Fruit fly (Drosophila melanogaster) whole organism, prepupa: ENCODE measurements around the gene Notum.

Source experiments
- Blimp-1 ChIP-seq: fragments of 200-800 bp; sonication (Bioruptor generic); optimal IDR thresholded peaks from 3 replicates; lab custom pipeline; 2017; ENCODE audit warnings: missing biosample characterization, missing genetic modification characterization, mild to moderate bottlenecking, moderate library complexity, missing genetic modification reagents
- CG10669 ChIP-seq: fragments of 200-800 bp; sonication (Bioruptor generic); optimal IDR thresholded peaks from 3 replicates; lab custom pipeline; 2018; ENCODE audit warnings: missing biosample characterization, mild to moderate bottlenecking, missing genetic modification characterization, moderate library complexity
- CG11294 ChIP-seq: fragments of 200-800 bp; sonication (Bioruptor generic); IDR thresholded peaks from 2 replicates; pipeline ENCODE4 v1.3.6; 2022; ENCODE audit warnings: missing biosample characterization, missing genetic modification characterization
- CG11762 ChIP-seq: fragments of 200-800 bp; sonication (Bioruptor generic); optimal IDR thresholded peaks from 3 replicates; lab custom pipeline; 2016; ENCODE audit warnings: missing biosample characterization, missing genetic modification characterization; ENCODE audit not compliant: insufficient read depth
- CG11902 ChIP-seq: fragments of 200-800 bp; sonication (Bioruptor generic); optimal IDR thresholded peaks from 3 replicates; lab custom pipeline; 2016; ENCODE audit warnings: missing biosample characterization, missing genetic modification characterization
- CG1621 ChIP-seq: fragments of 200-800 bp; sonication (Bioruptor generic); optimal IDR thresholded peaks from 3 replicates; lab custom pipeline; 2018; ENCODE audit warnings: missing biosample characterization, mild to moderate bottlenecking, missing genetic modification characterization
- CG16779 ChIP-seq: fragments of 200-800 bp; sonication (Bioruptor generic); optimal IDR thresholded peaks from 3 replicates; lab custom pipeline; 2017; ENCODE audit warnings: missing biosample characterization, mild to moderate bottlenecking, missing genetic modification characterization
- CG3032 ChIP-seq: fragments of 200-800 bp; optimal IDR thresholded peaks from 2 replicates; lab custom pipeline; 2019; ENCODE audit warnings: missing biosample characterization, mild to moderate bottlenecking, missing genetic modification characterization, moderate library complexity
- CG31627 ChIP-seq: fragments of 200-800 bp; sonication (Bioruptor generic); optimal IDR thresholded peaks from 3 replicates; lab custom pipeline; 2016; ENCODE audit warnings: missing biosample characterization, missing genetic modification characterization
- CG32006 ChIP-seq: fragments of 200-800 bp; sonication (Bioruptor generic); optimal IDR thresholded peaks from 3 replicates; lab custom pipeline; 2017; ENCODE audit warnings: missing biosample characterization, mild to moderate bottlenecking, missing genetic modification characterization
- CG34406 ChIP-seq: fragments of 200-800 bp; sonication (Bioruptor generic); optimal IDR thresholded peaks from 3 replicates; lab custom pipeline; 2016; ENCODE audit warnings: missing biosample characterization, missing genetic modification characterization
- CG4318 ChIP-seq: fragments of 200-800 bp; sonication (Bioruptor generic); optimal IDR thresholded peaks from 3 replicates; lab custom pipeline; 2017; ENCODE audit warnings: missing biosample characterization, mild to moderate bottlenecking, missing genetic modification characterization
- CG6163 ChIP-seq: fragments of 200-800 bp; sonication (Bioruptor generic); IDR thresholded peaks from 3 replicates; pipeline ENCODE4 v1.3.6; 2022; ENCODE audit warnings: missing biosample characterization, missing genetic modification characterization
- CG6276 ChIP-seq: fragments of 200-800 bp; sonication (Bioruptor generic); optimal IDR thresholded peaks from 2 replicates; lab custom pipeline; 2017; ENCODE audit warnings: missing biosample characterization, mild to moderate bottlenecking, missing genetic modification characterization
- CG6792 ChIP-seq: fragments of 200-800 bp; sonication (Bioruptor generic); optimal IDR thresholded peaks from 3 replicates; lab custom pipeline; 2016; ENCODE audit warnings: missing biosample characterization, missing genetic modification characterization
- CG6854 ChIP-seq: fragments of 200-800 bp; sonication (Bioruptor generic); optimal IDR thresholded peaks from 2 replicates; lab custom pipeline; 2017; ENCODE audit warnings: missing biosample characterization, mild to moderate bottlenecking, missing genetic modification characterization
- CG7368 ChIP-seq: fragments of 200-800 bp; sonication (Bioruptor generic); optimal IDR thresholded peaks from 3 replicates; lab custom pipeline; 2016; ENCODE audit warnings: missing biosample characterization, missing genetic modification characterization
- CG8319 ChIP-seq: fragments of 200-800 bp; sonication (Bioruptor generic); optimal IDR thresholded peaks from 3 replicates; lab custom pipeline; 2016; ENCODE audit warnings: missing biosample characterization, missing genetic modification characterization
- CG9139 ChIP-seq: fragments of 200-800 bp; sonication (Bioruptor generic); optimal IDR thresholded peaks from 3 replicates; lab custom pipeline; 2017; ENCODE audit warnings: missing biosample characterization, mild to moderate bottlenecking, missing genetic modification characterization
- Eip75B ChIP-seq: fragments of 200-800 bp; sonication (Bioruptor generic); optimal IDR thresholded peaks from 3 replicates; lab custom pipeline; 2016; ENCODE audit warnings: missing biosample characterization, missing genetic modification characterization
- Eip93F ChIP-seq: fragments of 200-800 bp; sonication (Bioruptor generic); optimal IDR thresholded peaks from 2 replicates; lab custom pipeline; 2016; ENCODE audit warnings: missing biosample characterization, mild to moderate bottlenecking, missing genetic modification characterization
- Ets21C ChIP-seq: fragments of 200-800 bp; sonication (Bioruptor generic); optimal IDR thresholded peaks from 3 replicates; lab custom pipeline; 2016; ENCODE audit warnings: missing biosample characterization, missing genetic modification characterization
- Gug ChIP-seq: fragments of 200-800 bp; sonication (Bioruptor generic); IDR thresholded peaks from 2 replicates; pipeline ENCODE4 v1.3.6; 2022; ENCODE audit warnings: missing biosample characterization, missing genetic modification characterization
- Hr38 ChIP-seq: sonication (Bioruptor generic); optimal IDR thresholded peaks from 2 replicates; lab custom pipeline; 2016; ENCODE audit warnings: missing biosample characterization, missing genetic modification characterization
- Hr39 ChIP-seq: fragments of 200-800 bp; sonication (Bioruptor generic); optimal IDR thresholded peaks from 2 replicates; lab custom pipeline; 2016; ENCODE audit warnings: missing biosample characterization, missing genetic modification characterization
- Hr4 ChIP-seq: fragments of 200-800 bp; sonication (Bioruptor generic); optimal IDR thresholded peaks from 3 replicates; lab custom pipeline; 2016; ENCODE audit warnings: missing biosample characterization, missing genetic modification characterization
- Lpt ChIP-seq: fragments of 200-800 bp; sonication (Bioruptor generic); optimal IDR thresholded peaks from 3 replicates; lab custom pipeline; 2016; ENCODE audit warnings: missing biosample characterization, missing genetic modification characterization
- Met ChIP-seq: fragments of 200-800 bp; sonication (Bioruptor generic); optimal IDR thresholded peaks from 3 replicates; lab custom pipeline; 2016; ENCODE audit warnings: missing biosample characterization, missing genetic modification characterization
- OdsH ChIP-seq: fragments of 200-800 bp; sonication (Bioruptor generic); optimal IDR thresholded peaks from 3 replicates; lab custom pipeline; 2016; ENCODE audit warnings: missing biosample characterization, missing genetic modification characterization
- Smox ChIP-seq: fragments of 200-800 bp; sonication (Bioruptor generic); optimal IDR thresholded peaks from 3 replicates; lab custom pipeline; 2016; ENCODE audit warnings: missing biosample characterization, missing genetic modification characterization
- Sox14 ChIP-seq: fragments of 200-800 bp; sonication (Bioruptor generic); optimal IDR thresholded peaks from 3 replicates; lab custom pipeline; 2016; ENCODE audit warnings: missing biosample characterization, missing genetic modification characterization
- Sox15 ChIP-seq: fragments of 200-800 bp; sonication (Bioruptor generic); optimal IDR thresholded peaks from 3 replicates; lab custom pipeline; 2016; ENCODE audit warnings: missing biosample characterization, missing genetic modification characterization
- achi ChIP-seq: fragments of 200-800 bp; sonication (Bioruptor generic); optimal IDR thresholded peaks from 3 replicates; lab custom pipeline; 2016; ENCODE audit warnings: missing biosample characterization, missing genetic modification characterization
- cyc ChIP-seq: fragments of 200-800 bp; sonication (Bioruptor generic); optimal IDR thresholded peaks from 3 replicates; lab custom pipeline; 2016; ENCODE audit warnings: missing biosample characterization, missing genetic modification characterization
- dac ChIP-seq: fragments of 200-800 bp; sonication (Bioruptor generic); optimal IDR thresholded peaks from 2 replicates; lab custom pipeline; 2017; ENCODE audit warnings: missing biosample characterization, mild to moderate bottlenecking, missing genetic modification characterization
- dsx ChIP-seq: fragments of 200-800 bp; optimal IDR thresholded peaks from 3 replicates; lab custom pipeline; 2019; ENCODE audit warnings: missing biosample characterization, mild to moderate bottlenecking, missing genetic modification characterization, moderate library complexity; ENCODE audit not compliant: poor library complexity, severe bottlenecking
- eg ChIP-seq: fragments of 200-800 bp; sonication (Bioruptor generic); IDR thresholded peaks from 3 replicates; pipeline ENCODE4 v1.3.6; 2022; ENCODE audit warnings: missing biosample characterization, missing genetic modification characterization
- fd59A ChIP-seq: fragments of 200-800 bp; sonication (Bioruptor generic); optimal IDR thresholded peaks from 2 replicates; lab custom pipeline; 2017; ENCODE audit warnings: missing biosample characterization, mild to moderate bottlenecking, missing genetic modification characterization, missing genetic modification reagents
- fd85E ChIP-seq: fragments of 200-800 bp; sonication (Bioruptor generic); optimal IDR thresholded peaks from 3 replicates; lab custom pipeline; 2016; ENCODE audit warnings: missing biosample characterization, missing genetic modification characterization
- pdm3 ChIP-seq: fragments of 200-800 bp; sonication (Bioruptor generic); optimal IDR thresholded peaks from 3 replicates; lab custom pipeline; 2016; ENCODE audit warnings: missing biosample characterization, missing genetic modification characterization
- salr ChIP-seq, 2 experiments: fragments of 200-800 bp; sonication (Bioruptor generic); optimal IDR thresholded peaks; 3 replicates each; lab custom pipeline; 2016 to 2018; ENCODE audit warnings: missing biosample characterization in 2 of 2, missing genetic modification characterization in 2 of 2, mild to moderate bottlenecking in 1 of 2
- spab ChIP-seq: fragments of 200-800 bp; sonication (Bioruptor generic); optimal IDR thresholded peaks from 2 replicates; lab custom pipeline; 2017; ENCODE audit warnings: missing biosample characterization, mild to moderate bottlenecking, missing genetic modification characterization, missing genetic modification reagents
- svp ChIP-seq: fragments of 200-800 bp; sonication (Bioruptor generic); peaks from one replicate; lab custom pipeline; 2016; ENCODE audit warnings: missing biosample characterization, missing genetic modification characterization
- topi ChIP-seq: fragments of 200-800 bp; sonication (Bioruptor generic); optimal IDR thresholded peaks from 3 replicates; lab custom pipeline; 2016; ENCODE audit warnings: missing biosample characterization, missing genetic modification characterization
- vri ChIP-seq: fragments of 200-800 bp; sonication (Bioruptor generic); optimal IDR thresholded peaks from 3 replicates; lab custom pipeline; 2016; ENCODE audit warnings: missing biosample characterization, mild to moderate bottlenecking, missing genetic modification characterization

Gene Notum

DNA sequence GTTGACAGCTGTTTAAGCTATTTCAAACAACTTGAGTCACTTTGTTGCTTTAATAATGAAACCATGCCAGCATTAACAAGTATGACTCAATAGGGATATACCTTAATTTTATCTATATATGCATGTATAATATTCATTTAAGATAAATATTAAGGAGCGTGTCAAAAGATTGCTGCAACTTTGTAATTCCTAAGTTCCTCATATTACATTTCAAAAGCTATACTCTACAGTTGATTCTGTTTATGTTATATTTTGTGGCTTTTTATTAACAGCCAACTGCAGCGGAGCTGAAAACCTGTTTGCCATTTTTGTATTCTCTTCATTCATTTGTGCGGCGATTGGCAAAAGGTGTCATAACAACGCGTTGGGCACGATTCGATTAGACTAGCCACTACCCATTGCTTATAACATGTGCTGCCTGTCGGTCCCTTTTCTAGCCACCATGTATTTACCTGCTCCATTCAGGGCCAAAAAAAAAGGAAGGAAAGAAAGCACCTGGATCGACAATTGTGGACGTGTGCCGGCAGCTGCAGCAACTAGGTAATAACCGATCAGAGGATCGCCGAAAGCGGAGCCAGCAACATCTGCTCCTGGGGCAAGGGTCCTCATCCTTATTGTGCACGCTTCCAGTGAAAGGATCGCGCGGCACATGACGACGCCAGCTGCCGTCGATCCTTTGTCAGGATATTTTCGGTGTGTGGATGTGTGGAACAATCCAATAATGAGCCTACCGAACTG is 25.6 kb downstream of the Notum start (continued):
- no peak for TF ChIP-seq CG32006 (GFP tag; lab: Kevin White, UChicago)
- peak; percentile 49 for TF ChIP-seq svp (GFP tag; lab: Kevin White, UChicago)
- no peak for TF ChIP-seq CG7368
- TF ChIP-seq CG6276 (GFP tag; lab: Kevin White, UChicago) = no peak
- TF ChIP-seq CG11762 (GFP tag; lab: Kevin White, UChicago) = no peak
- TF ChIP-seq OdsH (GFP tag; lab: Kevin White, UChicago) = peak; percentile 16
- no peak for TF ChIP-seq Lpt
- no peak for TF ChIP-seq fd59A
- no peak for TF ChIP-seq CG10669 (GFP tag; lab: Kevin White, UChicago)
- TF ChIP-seq CG1621 (tag; lab: Kevin White, UChicago) = no peak
- no peak for TF ChIP-seq Smox (GFP tag; lab: Kevin White, UChicago)
- no peak for TF ChIP-seq Hr4
- 0 out of 3 replicates have a peak, but pooled peaks have one; percentile 5 for TF ChIP-seq CG6163 (GFP tag; lab: Robert Waterston, UW)
- no peak for TF ChIP-seq Hr39
- no peak for TF ChIP-seq Eip93F
- TF ChIP-seq Sox15 (GFP tag; lab: Kevin White, UChicago) = no peak
- peak; percentile 37 for TF ChIP-seq vri (GFP tag; lab: Kevin White, UChicago)
- TF ChIP-seq CG3032 (tag; lab: Kevin White, UChicago) = peak; percentile 17
- peak; percentile 95 for TF ChIP-seq dsx (GFP tag; lab: Kevin White, UChicago)
- no peak for TF ChIP-seq Hr38

DNA sequence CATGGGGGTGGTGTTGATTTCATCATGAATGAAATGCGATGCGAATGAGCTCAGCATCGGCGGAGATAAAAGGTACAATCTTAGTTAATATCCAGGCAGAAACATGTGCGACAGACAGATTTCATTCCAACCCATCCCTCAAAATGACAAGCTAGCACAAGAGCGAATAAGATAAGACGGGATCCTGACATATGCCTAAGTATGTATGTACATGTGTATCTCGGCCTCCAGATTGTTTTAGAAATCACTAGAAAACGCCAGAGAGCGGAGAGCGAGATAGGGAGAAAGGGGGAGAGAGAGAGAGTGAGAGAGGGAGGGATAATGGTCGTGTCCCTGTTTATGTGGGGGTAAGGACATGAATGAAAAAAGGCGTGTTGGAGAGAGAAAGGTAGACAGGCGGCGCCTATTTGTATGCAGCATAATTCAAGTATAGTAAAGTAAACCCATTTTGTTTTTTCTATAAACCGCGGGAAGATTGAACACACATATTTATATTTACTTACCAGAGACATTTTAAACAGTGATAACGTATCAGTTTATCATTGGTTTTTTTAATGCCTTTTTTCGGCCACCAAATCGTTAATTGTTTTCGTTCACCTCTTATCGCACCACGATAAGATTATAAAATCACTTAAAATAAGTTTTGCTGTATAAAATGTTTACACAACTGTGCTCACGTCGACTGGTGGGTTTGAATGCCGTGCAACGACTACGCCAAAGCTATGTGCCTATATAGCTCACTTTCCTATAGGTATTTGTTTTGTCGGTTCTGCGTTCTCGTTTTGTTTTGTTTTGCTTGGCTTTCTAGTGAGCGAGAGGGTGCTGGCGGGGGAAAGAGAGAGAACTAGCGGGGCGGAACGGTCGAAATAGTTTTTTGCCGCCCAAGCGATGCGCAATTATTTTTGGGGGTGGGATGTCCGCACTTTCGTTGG is 26.9 kb downstream of the Notum start:
- peak; percentile 68 for TF ChIP-seq Lpt
- peak; percentile 86 for TF ChIP-seq vri (GFP tag; lab: Kevin White, UChicago)
- TF ChIP-seq CG31627 (GFP tag; lab: Kevin White, UChicago) = no peak
- TF ChIP-seq CG11294 (GFP tag; lab: Robert Waterston, UW) = no peak; the same call in 1 of the 2 replicates
- TF ChIP-seq pdm3 (GFP tag; lab: Kevin White, UChicago) = peak; percentile 8
- no peak for TF ChIP-seq fd85E (GFP tag; lab: Kevin White, UChicago)
- TF ChIP-seq CG34406 (GFP tag; lab: Kevin White, UChicago) = no peak
- TF ChIP-seq CG1621 (tag; lab: Kevin White, UChicago) = no peak
- TF ChIP-seq Eip93F = peak; percentile 75
- no peak for TF ChIP-seq Sox14
- no peak for TF ChIP-seq Smox (GFP tag; lab: Kevin White, UChicago)
- no peak for TF ChIP-seq spab (GFP tag; lab: Kevin White, UChicago)
- no peak for TF ChIP-seq salr (GFP tag; optimal IDR thresholded peaks at IDR 0.05; lab: Kevin White, UChicago)
- no peak for TF ChIP-seq CG7368
- no peak for TF ChIP-seq Ets21C
- peak; percentile 77 for TF ChIP-seq CG6276 (GFP tag; lab: Kevin White, UChicago)
- TF ChIP-seq achi (GFP tag; lab: Kevin White, UChicago) = no peak
- TF ChIP-seq dac (GFP tag; lab: Kevin White, UChicago) = no peak
- no peak for TF ChIP-seq Hr39
- no peak for TF ChIP-seq CG8319
- no peak for TF ChIP-seq CG11762 (GFP tag; lab: Kevin White, UChicago)
- TF ChIP-seq CG10669 (GFP tag; lab: Kevin White, UChicago) = no peak
- peak; percentile 52 for TF ChIP-seq CG32006 (GFP tag; lab: Kevin White, UChicago)
- TF ChIP-seq Gug (GFP tag; lab: Robert Waterston, UW) = no peak
- no peak for TF ChIP-seq CG11902 (GFP tag; lab: Kevin White, UChicago)
- peak; percentile 21 for TF ChIP-seq Met (GFP tag; lab: Kevin White, UChicago)
- peak; percentile 52 for TF ChIP-seq CG6854
- no peak for TF ChIP-seq CG6792 (GFP tag; lab: Kevin White, UChicago)
- peak; percentile 56 for TF ChIP-seq CG16779 (tag; lab: Kevin White, UChicago)
- no peak for TF ChIP-seq Sox15 (GFP tag; lab: Kevin White, UChicago)
- TF ChIP-seq CG9139 = no peak
- no peak for TF ChIP-seq topi
- no peak for TF ChIP-seq cyc (GFP tag; lab: Kevin White, UChicago)
- TF ChIP-seq CG4318 = no peak
- peak; percentile 89 for TF ChIP-seq eg (GFP tag; lab: Robert Waterston, UW)
- no peak for TF ChIP-seq Eip75B
- no peak for TF ChIP-seq Blimp-1
- TF ChIP-seq svp (GFP tag; lab: Kevin White, UChicago) = peak; percentile 38
